Fruit fly (Drosophila melanogaster): ENCODE measurements around the gene CG42590.

CG42590 gene

dm6 chr3L:8077207-8077606, 8.1 kb upstream of the CG42590 start (continued):
- TF ChIP-seq kni (GFP tag; optimal IDR thresholded peaks at IDR 0.05): no peak
- TF ChIP-seq inv (GFP tag; IDR thresholded peaks at IDR 0.05; ENCODE audit: partially characterized antibody): no peak
- TF ChIP-seq CG1792 (GFP tag; optimal IDR thresholded peaks at IDR 0.05): no peak
- peak; percentile 43 for TF ChIP-seq CG12769 (tag; optimal IDR thresholded peaks at IDR 0.05)
- TF ChIP-seq esg (GFP tag; conservative IDR thresholded peaks at IDR 0.05): no peak
- TF ChIP-seq h (optimal IDR thresholded peaks at IDR 0.05): no peak
- TF ChIP-seq CG4707 (GFP tag; optimal IDR thresholded peaks at IDR 0.05): no peak
- TF ChIP-seq Sry-δ (GFP tag; optimal IDR thresholded peaks at IDR 0.05): no peak
- TF ChIP-seq croc (GFP tag; conservative IDR thresholded peaks at IDR 0.05): no peak
- no peak for TF ChIP-seq nmo (GFP tag; optimal IDR thresholded peaks at IDR 0.05)
- TF ChIP-seq fu2 (GFP tag; optimal IDR thresholded peaks at IDR 0.05): no peak
- TF ChIP-seq Mrtf (GFP tag; IDR thresholded peaks at IDR 0.05): no peak
- TF ChIP-seq MTF-1 (GFP tag; optimal IDR thresholded peaks at IDR 0.05; ENCODE audit: borderline replicate concordance): peak; percentile 30
- TF ChIP-seq CG14860 (GFP tag; IDR thresholded peaks at IDR 0.05; ENCODE audit: partially characterized antibody): no peak
- no peak for TF ChIP-seq pnt (GFP tag; optimal IDR thresholded peaks at IDR 0.05)
- no peak for TF ChIP-seq CG15696 (tag; optimal IDR thresholded peaks at IDR 0.05)
- no peak for TF ChIP-seq CG16779 (GFP tag; IDR thresholded peaks at IDR 0.05)
- TF ChIP-seq CG12071 (GFP tag; optimal IDR thresholded peaks at IDR 0.05): peak; percentile 8
- no peak for TF ChIP-seq Neu2 (GFP tag; optimal IDR thresholded peaks at IDR 0.05; ENCODE audit: borderline replicate concordance)
- TF ChIP-seq Vsx1 (GFP tag; optimal IDR thresholded peaks at IDR 0.05): peak; percentile 31
- no peak for TF ChIP-seq pho (GFP tag; optimal IDR thresholded peaks at IDR 0.05)
- TF ChIP-seq bowl (GFP tag; IDR thresholded peaks at IDR 0.05): no peak
- no peak for TF ChIP-seq CTCF (GFP tag; optimal IDR thresholded peaks at IDR 0.05)
- TF ChIP-seq CG13287 (GFP tag; IDR thresholded peaks at IDR 0.05; ENCODE audit: partially characterized antibody): 0 out of 2 replicates have a peak, but pooled peaks have one; percentile 28
- TF ChIP-seq lbe (GFP tag; optimal IDR thresholded peaks at IDR 0.05): no peak
- TF ChIP-seq CG9215 (GFP tag; IDR thresholded peaks at IDR 0.05): no peak
- no peak for TF ChIP-seq ttk (GFP tag; IDR thresholded peaks at IDR 0.05)
- no peak for TF ChIP-seq Ets65A (GFP tag)
- peak; percentile 27; the same call in 1 of the 3 replicates for TF ChIP-seq sr (GFP tag; IDR thresholded peaks at IDR 0.05)
- TF ChIP-seq CG18619 (GFP tag; optimal IDR thresholded peaks at IDR 0.05): no peak
- peak; percentile 59 for TF ChIP-seq gro (GFP tag; optimal IDR thresholded peaks at IDR 0.05)
- TF ChIP-seq Trl (optimal IDR thresholded peaks at IDR 0.05): peak; percentile 49 to 73
- TF ChIP-seq Trl (GFP tag; optimal IDR thresholded peaks at IDR 0.05): peak; percentile 16
- TF ChIP-seq CG12236 (GFP tag; optimal IDR thresholded peaks at IDR 0.05): no peak
- TF ChIP-seq CG3065 (GFP tag; optimal IDR thresholded peaks at IDR 0.05): no peak
- TF ChIP-seq CG30020 (tag; optimal IDR thresholded peaks at IDR 0.05): no peak
- TF ChIP-seq Doc3 (GFP tag; IDR thresholded peaks at IDR 0.05; ENCODE audit: partially characterized antibody): no peak
- TF ChIP-seq CG15514 (GFP tag; optimal IDR thresholded peaks at IDR 0.05): peak; percentile 11
- TF ChIP-seq CG1602 (GFP tag; optimal IDR thresholded peaks at IDR 0.05): no peak
- TF ChIP-seq CG6791 (GFP tag; IDR thresholded peaks at IDR 0.05; ENCODE audit: partially characterized antibody): 0 out of 3 replicates have a peak, but pooled peaks have one; percentile 48
- no peak for TF ChIP-seq CG7839 (tag; optimal IDR thresholded peaks at IDR 0.05)
- no peak for TF ChIP-seq CG1603 (tag; optimal IDR thresholded peaks at IDR 0.05)
- TF ChIP-seq CG6175 (GFP tag; IDR thresholded peaks at IDR 0.05): no peak
- TF ChIP-seq grau (tag; optimal IDR thresholded peaks at IDR 0.05): peak; percentile 10
- peak; percentile 17 for TF ChIP-seq CG2120 (GFP tag; optimal IDR thresholded peaks at IDR 0.05)
- peak; percentile 34 for TF ChIP-seq CG13894 (tag; optimal IDR thresholded peaks at IDR 0.05)
- no peak for TF ChIP-seq pzg (GFP tag; optimal IDR thresholded peaks at IDR 0.05)
- peak; percentile 42; the same call in 1 of the 3 replicates for TF ChIP-seq so (GFP tag; IDR thresholded peaks at IDR 0.05)
- no peak for TF ChIP-seq cg (GFP tag; optimal IDR thresholded peaks at IDR 0.05)
- TF ChIP-seq CG7987 (GFP tag; optimal IDR thresholded peaks at IDR 0.05): peak; percentile 19
- TF ChIP-seq CG32532 (GFP tag; IDR thresholded peaks at IDR 0.05): peak; percentile 25; the same call in 1 of the 2 replicates
- TF ChIP-seq CG33557 (GFP tag; optimal IDR thresholded peaks at IDR 0.05): no peak

All from whole organism, embryonic.